Fruit fly (Drosophila melanogaster) whole organism, larva: ENCODE results near the gene hiro.

Experiments
- noc ChIP-seq: fragments of 200-800 bp; sonication (Bioruptor generic); optimal IDR thresholded peaks from 3 replicates; lab custom pipeline; 2019; ENCODE audit warnings: missing biosample characterization, mild to moderate bottlenecking, missing genetic modification characterization, moderate library complexity

hiro gene

dm6 chr3L:644111-644718 is 43.5 kb downstream of the hiro start:
- TF ChIP-seq noc (tag; lab: Kevin White, UChicago) = peak; percentile 57

DNA sequence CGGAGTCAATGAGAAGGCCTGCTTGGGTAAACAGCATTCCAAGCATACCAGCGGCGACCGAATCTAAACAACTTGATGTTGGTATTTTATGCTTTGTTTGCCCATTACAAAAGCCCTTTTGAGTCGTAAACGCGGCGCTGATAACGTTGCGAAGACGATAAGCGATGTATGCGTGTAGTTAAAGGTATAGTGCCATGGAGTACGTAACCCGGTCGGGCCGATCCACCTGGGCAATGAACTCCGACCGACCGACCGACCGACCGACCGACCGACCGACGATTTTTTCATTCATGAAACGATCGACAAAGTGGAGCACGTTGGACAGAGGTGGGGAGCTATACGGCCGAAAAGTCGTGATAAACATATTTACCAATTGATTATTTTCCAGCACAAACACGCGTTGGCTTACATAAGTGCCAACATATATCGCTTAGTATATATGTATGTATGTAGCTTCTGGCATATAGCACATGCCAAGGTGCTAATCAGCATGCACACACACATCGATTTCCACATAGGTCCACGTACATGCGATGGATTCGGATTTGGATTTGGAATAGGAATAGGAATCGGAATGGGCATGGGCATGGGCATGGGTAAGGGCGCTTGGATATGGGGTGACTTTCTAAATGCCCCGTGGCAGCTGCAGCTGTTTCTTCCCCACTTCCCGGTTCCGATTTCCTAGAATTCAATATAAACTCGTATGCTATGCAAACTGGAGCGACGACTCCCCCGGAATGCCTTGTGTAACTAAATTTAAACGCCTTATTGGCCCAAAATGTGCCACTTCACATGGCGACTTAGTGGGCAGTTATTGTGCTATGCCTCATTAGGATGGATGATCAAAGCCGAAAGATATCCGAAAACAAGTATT is 44.7 kb downstream of the hiro start:
- TF ChIP-seq noc (tag; lab: Kevin White, UChicago) = no peak

DNA sequence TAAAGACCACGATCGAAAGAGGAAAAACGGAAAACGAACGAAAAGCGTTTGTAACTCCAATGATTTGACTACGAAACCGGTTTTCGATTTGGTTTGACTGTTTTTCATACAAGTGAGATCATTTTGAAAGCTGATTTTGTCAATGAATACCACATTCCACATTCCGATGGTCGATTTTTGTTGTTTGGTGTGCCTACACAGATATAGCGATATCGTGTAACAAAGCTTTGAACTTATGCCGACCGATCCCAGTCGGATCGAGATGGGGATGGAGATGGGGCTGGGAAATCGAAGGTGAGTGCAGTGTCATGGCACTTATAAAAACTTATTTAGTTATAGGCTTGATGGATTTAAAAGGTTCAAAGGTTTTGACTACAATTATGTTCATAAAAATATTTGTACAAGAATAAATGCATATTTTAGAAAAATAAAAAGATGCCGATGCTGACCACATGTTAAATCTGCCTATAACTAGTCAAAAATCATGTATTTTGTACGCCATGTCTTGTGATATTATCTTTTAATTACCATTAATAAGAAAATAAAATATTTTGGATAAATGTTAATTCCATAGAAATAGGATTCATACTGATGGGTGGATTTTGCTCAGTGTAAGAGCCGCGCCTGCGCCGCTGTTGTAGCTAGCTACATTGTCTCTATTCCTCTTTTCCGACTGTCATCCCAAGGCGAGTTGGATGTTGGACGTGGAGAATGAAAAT is 45.5 kb downstream of the hiro start:
- no peak for TF ChIP-seq noc (tag; lab: Kevin White, UChicago)

DNA sequence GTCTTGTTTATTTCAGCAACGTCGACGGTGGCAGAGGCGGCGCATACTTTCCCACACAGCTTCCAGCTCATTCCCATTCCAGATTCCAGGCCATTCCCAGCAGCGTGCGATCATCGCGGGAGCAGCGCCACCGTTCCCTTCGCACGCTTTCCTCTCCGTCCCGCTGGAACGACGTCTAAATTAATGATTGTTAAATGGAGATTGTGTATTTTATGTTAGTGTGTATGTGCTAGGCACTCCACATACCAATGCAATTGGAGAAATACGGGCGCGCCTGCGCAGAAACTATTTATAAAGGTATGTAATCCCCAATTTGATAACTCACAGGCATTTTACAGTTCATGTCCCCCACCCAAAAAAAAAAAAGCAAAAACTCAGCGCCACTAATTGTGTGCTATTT is 46.3 kb downstream of the hiro start:
- no peak for TF ChIP-seq noc (tag; lab: Kevin White, UChicago)

DNA sequence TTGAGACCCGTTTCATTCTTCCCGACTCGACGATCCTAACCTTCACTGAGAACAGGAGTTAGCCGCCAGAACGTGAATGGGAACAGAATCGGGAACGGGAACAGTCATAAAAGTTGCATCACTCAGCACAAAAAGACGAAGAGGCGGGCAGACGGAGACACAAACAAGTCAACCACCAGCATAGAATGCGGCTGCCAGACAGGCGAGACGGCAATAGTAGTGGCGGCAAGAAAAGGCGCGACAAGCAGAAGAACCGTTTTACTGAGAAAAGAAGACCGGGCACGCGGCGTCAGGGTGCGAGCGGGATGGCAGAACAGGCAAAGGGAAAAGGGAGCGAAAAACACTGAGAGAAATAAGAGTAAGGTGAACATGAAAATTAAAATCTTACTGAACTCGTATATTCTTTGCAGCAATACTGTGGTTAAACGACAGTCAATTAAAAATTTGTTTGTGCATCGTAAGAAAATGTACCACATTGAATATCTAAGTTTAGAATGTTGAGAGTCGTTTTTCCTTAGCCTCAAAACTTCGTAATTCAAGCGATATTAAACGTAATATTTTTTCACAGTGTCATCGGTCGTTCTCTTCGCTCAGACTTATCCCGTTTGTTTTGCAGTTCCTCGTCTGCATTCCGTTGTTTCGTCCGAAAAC is 47.3 kb downstream of the hiro start:
- TF ChIP-seq noc (tag; lab: Kevin White, UChicago) = peak; percentile 45

DNA sequence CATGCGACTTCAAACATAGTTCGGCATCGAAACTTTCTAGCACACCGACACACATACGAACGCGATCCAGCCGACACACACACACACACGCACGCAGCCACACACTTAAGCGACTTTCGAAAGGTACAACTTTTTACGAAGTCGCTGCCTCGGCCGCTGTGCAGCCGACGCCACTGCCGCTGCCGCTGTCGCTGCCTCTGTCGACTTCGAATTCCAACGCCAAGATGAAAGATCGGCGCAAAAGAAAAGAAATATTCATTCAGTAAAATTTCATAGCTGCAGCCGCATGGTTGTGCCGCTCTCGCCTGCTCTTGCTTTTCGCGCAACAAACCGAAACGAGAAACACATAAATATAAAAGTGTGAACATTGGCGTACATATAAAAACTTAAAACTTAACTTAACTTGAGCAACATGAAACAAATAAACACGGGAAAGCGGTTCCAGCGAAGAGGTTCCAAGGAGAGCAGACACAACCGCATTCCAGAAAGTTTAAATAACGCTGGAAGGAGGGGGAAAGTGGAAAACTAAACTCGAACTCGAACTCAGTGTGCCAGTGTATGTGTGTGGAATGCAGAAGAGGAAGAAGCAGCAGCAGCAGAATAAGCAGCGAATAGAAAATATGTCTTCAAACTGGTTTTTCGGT is 48.2 kb downstream of the hiro start:
- no peak for TF ChIP-seq noc (tag; lab: Kevin White, UChicago)

- no peak for TF ChIP-seq noc (tag; lab: Kevin White, UChicago)
Measured at dm6 chr3L:638757-639353, 48.9 kb downstream of the hiro start.

DNA sequence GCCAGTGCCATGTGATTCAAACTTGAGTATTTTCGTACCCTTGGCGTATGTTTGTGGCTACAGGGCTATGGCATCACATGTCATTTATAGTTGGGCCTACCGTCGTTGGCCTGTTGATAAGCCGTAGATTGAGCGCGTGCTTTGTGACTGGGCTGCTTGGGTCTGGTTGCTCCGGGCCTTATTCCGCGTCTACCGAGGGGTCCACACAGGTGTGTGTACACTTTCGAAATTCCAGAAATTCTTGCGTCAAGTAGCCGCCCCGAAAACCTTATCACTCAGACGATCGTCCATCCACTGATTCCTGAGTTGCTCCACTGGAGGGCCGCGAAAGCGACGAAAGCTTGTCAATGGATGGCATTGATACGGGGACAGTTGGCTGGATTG is 49.7 kb downstream of the hiro start:
- TF ChIP-seq noc (tag; lab: Kevin White, UChicago) = no peak

- TF ChIP-seq noc (tag; lab: Kevin White, UChicago) = no peak
Measured at dm6 chr3L:637329-638030, 50.3 kb downstream of the hiro start.

- TF ChIP-seq noc (tag; lab: Kevin White, UChicago) = no peak
Measured at dm6 chr3L:636434-636833, 51.3 kb downstream of the hiro start.
